Fruit fly (Drosophila melanogaster) whole organism, embryonic: ENCODE results near the gene RabGGTa.

Experiments used
- Blimp-1 ChIP-seq: fragments of 200-800 bp; sonication (Bioruptor generic); optimal IDR thresholded peaks from 3 replicates; lab custom pipeline; 2018; ENCODE audit warnings: missing biosample characterization, missing genetic modification characterization, mild to moderate bottlenecking, moderate library complexity, missing genetic modification reagents
- CG10209 ChIP-seq: fragments of 200-800 bp; sonication (Bioruptor generic); optimal IDR thresholded peaks from 3 replicates; lab custom pipeline; 2017; ENCODE audit warnings: missing biosample characterization, mild to moderate bottlenecking, missing genetic modification characterization, missing genetic modification reagents
- CG10321 ChIP-seq: fragments of 200-800 bp; sonication (Bioruptor generic); IDR thresholded peaks from 2 replicates; pipeline ENCODE4 v1.3.6; 2022; ENCODE audit warnings: missing biosample characterization, missing genetic modification characterization
- CG10543 ChIP-seq: fragments of 200-800 bp; sonication (Bioruptor generic); optimal IDR thresholded peaks from 3 replicates; lab custom pipeline; 2017; ENCODE audit warnings: missing biosample characterization, mild to moderate bottlenecking, missing genetic modification characterization, moderate library complexity
- CG10654 ChIP-seq: fragments of 200-800 bp; sonication (Bioruptor generic); optimal IDR thresholded peaks from 2 replicates; lab custom pipeline; 2016; ENCODE audit warnings: missing biosample characterization, missing genetic modification characterization
- CG10979 ChIP-seq: fragments of 200-800 bp; sonication (Bioruptor generic); optimal IDR thresholded peaks from 2 replicates; lab custom pipeline; 2018; ENCODE audit warnings: missing biosample characterization, mild to moderate bottlenecking, missing genetic modification characterization, moderate library complexity
- CG11504 ChIP-seq: fragments of 200-800 bp; sonication (Bioruptor generic); optimal IDR thresholded peaks from 3 replicates; lab custom pipeline; 2019; ENCODE audit warnings: missing biosample characterization, mild to moderate bottlenecking, missing genetic modification characterization, moderate library complexity
- CG11723 ChIP-seq: fragments of 200-800 bp; sonication (Bioruptor generic); optimal IDR thresholded peaks from 2 replicates; lab custom pipeline; 2017; ENCODE audit warnings: missing biosample characterization, mild to moderate bottlenecking, missing genetic modification characterization
- CG1233 ChIP-seq: fragments of 200-800 bp; sonication (Bioruptor generic); optimal IDR thresholded peaks from 4 replicates; lab custom pipeline; 2018; ENCODE audit warnings: missing biosample characterization, mild to moderate bottlenecking, missing genetic modification characterization
- CG13424 ChIP-seq: fragments of 200-800 bp; sonication (Bioruptor generic); optimal IDR thresholded peaks from 2 replicates; lab custom pipeline; 2019; ENCODE audit warnings: missing biosample characterization, mild to moderate bottlenecking, missing genetic modification characterization, moderate library complexity
- CG15269 ChIP-seq: fragments of 200-800 bp; sonication (Bioruptor generic); optimal IDR thresholded peaks from 2 replicates; lab custom pipeline; 2018; ENCODE audit warnings: missing biosample characterization, mild to moderate bottlenecking, missing genetic modification characterization, moderate library complexity
- CG17186 ChIP-seq: fragments of 200-800 bp; sonication (Bioruptor generic); optimal IDR thresholded peaks from 3 replicates; lab custom pipeline; 2017; ENCODE audit warnings: missing biosample characterization, missing genetic modification reagents, missing genetic modification characterization
- CG1832 ChIP-seq: fragments of 200-800 bp; sonication (Bioruptor generic); optimal IDR thresholded peaks from 2 replicates; lab custom pipeline; 2017; ENCODE audit warnings: missing biosample characterization, mild to moderate bottlenecking, missing genetic modification characterization, inconsistent platforms
- CG2712 ChIP-seq: fragments of 200-800 bp; optimal IDR thresholded peaks from 3 replicates; lab custom pipeline; 2019; ENCODE audit warnings: missing biosample characterization, mild to moderate bottlenecking, missing genetic modification characterization, moderate library complexity
- CG30403 ChIP-seq: fragments of 200-800 bp; sonication (Bioruptor generic); optimal IDR thresholded peaks from 3 replicates; lab custom pipeline; 2016; ENCODE audit warnings: missing biosample characterization, missing genetic modification characterization
- CG43689 ChIP-seq: fragments of 200-800 bp; sonication (Bioruptor generic); IDR thresholded peaks from 2 replicates; pipeline ENCODE4 v1.3.6; 2022; ENCODE audit warnings: missing biosample characterization, missing genetic modification characterization
- CG8944 ChIP-seq: fragments of 200-800 bp; sonication (Bioruptor generic); optimal IDR thresholded peaks from 3 replicates; lab custom pipeline; 2016; ENCODE audit warnings: missing biosample characterization, missing genetic modification characterization
- Dip2 ChIP-seq: fragments of 200-800 bp; sonication (Bioruptor generic); IDR thresholded peaks from 2 replicates; pipeline ENCODE4 v1.3.6; 2022; ENCODE audit warnings: missing biosample characterization, missing genetic modification characterization
- Dip3 ChIP-seq: fragments of 200-800 bp; sonication (Bioruptor generic); optimal IDR thresholded peaks from 3 replicates; lab custom pipeline; 2016; ENCODE audit warnings: missing biosample characterization, missing genetic modification characterization
- E2f1 ChIP-seq: fragments of 200-800 bp; sonication (Bioruptor generic); IDR thresholded peaks from 2 replicates; pipeline ENCODE4 v1.3.6; 2022; ENCODE audit warnings: missing biosample characterization, missing genetic modification characterization
- HmgZ ChIP-seq: fragments of 200-800 bp; sonication (Bioruptor generic); optimal IDR thresholded peaks from 2 replicates; lab custom pipeline; 2018; ENCODE audit warnings: missing biosample characterization, mild to moderate bottlenecking, missing genetic modification characterization
- Hmr ChIP-seq: fragments of 200-800 bp; sonication (Bioruptor generic); optimal IDR thresholded peaks from 3 replicates; lab custom pipeline; 2017; ENCODE audit warnings: mild to moderate bottlenecking, missing biosample characterization, missing genetic modification reagents, missing genetic modification characterization
- Hr39 ChIP-seq: fragments of >200 bp; optimal IDR thresholded peaks from 2 replicates; lab custom pipeline; 2017
- Jarid2 ChIP-seq: fragments of 200-800 bp; sonication (Bioruptor generic); optimal IDR thresholded peaks from 3 replicates; lab custom pipeline; 2017; ENCODE audit warnings: mild to moderate bottlenecking, missing biosample characterization, missing genetic modification reagents, missing genetic modification characterization
- MTF-1 ChIP-seq: fragments of 200-800 bp; sonication (Bioruptor generic); optimal IDR thresholded peaks from 2 replicates; lab custom pipeline; 2018; ENCODE audit warnings: missing biosample characterization, mild to moderate bottlenecking, missing genetic modification characterization, borderline replicate concordance
- Med ChIP-seq: fragments of 200-800 bp; sonication (Bioruptor generic); peaks from one replicate; lab custom pipeline; 2016; ENCODE audit warnings: missing biosample characterization, missing genetic modification characterization, mild to moderate bottlenecking, inconsistent platforms, moderate library complexity
- Neu2 ChIP-seq: fragments of 200-800 bp; sonication (Bioruptor generic); optimal IDR thresholded peaks from 3 replicates; lab custom pipeline; 2016; ENCODE audit warnings: missing biosample characterization, missing genetic modification characterization, borderline replicate concordance
- PHDP ChIP-seq: fragments of 200-800 bp; sonication (Bioruptor generic); optimal IDR thresholded peaks from 3 replicates; lab custom pipeline; 2018; ENCODE audit warnings: missing biosample characterization, mild to moderate bottlenecking, missing genetic modification characterization, moderate library complexity
- Scr ChIP-seq: fragments of 200-800 bp; sonication (Bioruptor generic); IDR thresholded peaks from 2 replicates; pipeline ENCODE4 v1.3.6; 2022; ENCODE audit warnings: missing biosample characterization, missing genetic modification characterization; ENCODE audit not compliant: partially characterized antibody
- Sox102F ChIP-seq: fragments of 200-800 bp; sonication (Bioruptor generic); optimal IDR thresholded peaks from 2 replicates; lab custom pipeline; 2018; ENCODE audit warnings: missing biosample characterization, mild to moderate bottlenecking, missing genetic modification characterization, moderate library complexity
- Spps ChIP-seq: fragments of 200-800 bp; sonication (Bioruptor generic); optimal IDR thresholded peaks from 2 replicates; lab custom pipeline; 2018; ENCODE audit warnings: missing biosample characterization, mild to moderate bottlenecking, missing genetic modification characterization
- amos ChIP-seq: fragments of 200-800 bp; sonication (Bioruptor generic); IDR thresholded peaks from 2 replicates; pipeline ENCODE4 v1.3.6; 2022; ENCODE audit warnings: missing biosample characterization, missing genetic modification characterization; ENCODE audit not compliant: partially characterized antibody
- ara ChIP-seq: fragments of 200-800 bp; sonication (Bioruptor generic); IDR thresholded peaks from 2 replicates; pipeline ENCODE4 v1.3.6; 2022; ENCODE audit warnings: missing biosample characterization, missing genetic modification characterization
- bigmax ChIP-seq: fragments of 200-800 bp; sonication (Bioruptor generic); optimal IDR thresholded peaks from 2 replicates; lab custom pipeline; 2018; ENCODE audit warnings: missing biosample characterization, mild to moderate bottlenecking, missing genetic modification characterization
- cas ChIP-seq: fragments of 200-800 bp; sonication (Bioruptor generic); IDR thresholded peaks from 2 replicates; pipeline ENCODE4 v1.3.6; 2022; ENCODE audit warnings: missing biosample characterization, missing genetic modification characterization
- cg ChIP-seq: fragments of 200-800 bp; sonication (Bioruptor generic); optimal IDR thresholded peaks from 3 replicates; lab custom pipeline; 2019; ENCODE audit warnings: missing biosample characterization, mild to moderate bottlenecking, missing genetic modification characterization, moderate library complexity
- chif ChIP-seq, 2 experiments: fragments of 200-800 bp; sonication (Bioruptor generic); optimal IDR thresholded peaks; 3 replicates each; lab custom pipeline; 2016; ENCODE audit warnings: missing biosample characterization in 2 of 2, missing genetic modification characterization in 2 of 2
- chm ChIP-seq: fragments of 200-800 bp; sonication (Bioruptor generic); IDR thresholded peaks from 2 replicates; pipeline ENCODE4 v1.3.6; 2022; ENCODE audit warnings: missing biosample characterization, missing genetic modification characterization
- danr ChIP-seq: fragments of 200-800 bp; sonication (Bioruptor generic); IDR thresholded peaks from 2 replicates; pipeline ENCODE4 v1.3.6; 2022; ENCODE audit warnings: missing biosample characterization, missing genetic modification characterization
- eyg ChIP-seq: fragments of 200-800 bp; sonication (Bioruptor generic); optimal IDR thresholded peaks from 3 replicates; lab custom pipeline; 2016; ENCODE audit warnings: missing biosample characterization, missing genetic modification characterization
- gt ChIP-seq: fragments of 200-800 bp; sonication (Bioruptor generic); IDR thresholded peaks from 2 replicates; pipeline ENCODE4 v1.3.6; 2022; ENCODE audit warnings: missing biosample characterization, missing genetic modification characterization
- h ChIP-seq: fragments of >200 bp; optimal IDR thresholded peaks from 2 replicates; lab custom pipeline; 2017
- pan ChIP-seq, 4 experiments: fragments of >200 bp in 3 of 4; fragments of 200-800 bp in 1 of 4; sonication (Bioruptor generic) in 1 of 4; optimal IDR thresholded peaks in 3 of 4; IDR thresholded peaks in 1 of 4; 2 replicates each; pipeline versions ENCODE4 v1.3.6 to Lab custom; 2017 to 2022; ENCODE audit warnings: missing biosample characterization in 2 of 4, missing genetic modification characterization in 2 of 4, mixed read lengths in 1 of 4
- psq ChIP-seq: fragments of 200-800 bp; sonication (Bioruptor generic); optimal IDR thresholded peaks from 2 replicates; lab custom pipeline; 2017; ENCODE audit warnings: missing biosample characterization, missing genetic modification characterization
- row ChIP-seq: fragments of 200-800 bp; sonication (Bioruptor generic); IDR thresholded peaks from 3 replicates; pipeline ENCODE4 v1.3.6; 2022; ENCODE audit warnings: missing biosample characterization, missing genetic modification characterization
- slbo ChIP-seq: fragments of 200-800 bp; sonication (Bioruptor generic); IDR thresholded peaks from 2 replicates; pipeline ENCODE4 v1.3.6; 2022; ENCODE audit warnings: missing biosample characterization, missing genetic modification characterization
- ssp ChIP-seq: fragments of 200-800 bp; sonication (Bioruptor generic); IDR thresholded peaks from 2 replicates; pipeline ENCODE4 v1.3.6; 2022; ENCODE audit warnings: missing biosample characterization, missing genetic modification characterization
- tx ChIP-seq: fragments of 200-800 bp; sonication (Bioruptor generic); optimal IDR thresholded peaks from 2 replicates; lab custom pipeline; 2016; ENCODE audit warnings: missing biosample characterization, missing genetic modification characterization
- wor ChIP-seq: fragments of 200-800 bp; sonication (Bioruptor generic); IDR thresholded peaks from 2 replicates; pipeline ENCODE4 v1.3.6; 2022; ENCODE audit warnings: missing biosample characterization, missing genetic modification characterization
- zen ChIP-seq: fragments of 200-800 bp; sonication (Bioruptor generic); optimal IDR thresholded peaks from 3 replicates; lab custom pipeline; 2018; ENCODE audit warnings: missing biosample characterization, mild to moderate bottlenecking, missing genetic modification characterization, moderate library complexity

The RabGGTa gene

dm6 chr3R:5100323-5101055, 27.4 kb upstream of the RabGGTa start (continued):
- TF ChIP-seq CG1832 (GFP tag; lab: Kevin White, UChicago) (no peak), CG15269 (peak; percentile 2), CG10654 (GFP tag; lab: Kevin White, UChicago) (no peak), chm (GFP tag; lab: Robert Waterston, UW) (no peak), MTF-1 (GFP tag; lab: Kevin White, UChicago) (no peak), cas (GFP tag; lab: Robert Waterston, UW) (no peak), PHDP (tag; lab: Kevin White, UChicago) (peak; percentile 39), cg (GFP tag; lab: Kevin White, UChicago) (no peak), slbo (GFP tag; lab: Robert Waterston, UW) (no peak), Spps (tag; lab: Kevin White, UChicago) (no peak), danr (GFP tag; lab: Robert Waterston, UW) (no peak), CG10209 (GFP tag; lab: Kevin White, UChicago) (no peak), Scr (GFP tag; lab: Robert Waterston, UW) (no peak), Jarid2 (GFP tag; lab: Kevin White, UChicago) (no peak), CG1233 (GFP tag; lab: Kevin White, UChicago) (no peak), h (lab: Kevin White, UChicago) (no peak), Dip3 (no peak), wor (GFP tag; lab: Robert Waterston, UW) (no peak), Blimp-1 (GFP tag; lab: Kevin White, UChicago) (peak; percentile 55), CG30403 (GFP tag; lab: Kevin White, UChicago) (peak; percentile 15), CG10321 (no peak), Neu2 (no peak), ssp (GFP tag; lab: Robert Waterston, UW) (no peak), Sox102F (GFP tag; lab: Kevin White, UChicago) (peak; percentile 50), row (GFP tag; lab: Robert Waterston, UW) (peak; percentile 57), bigmax (GFP tag; lab: Kevin White, UChicago) (no peak), chif (GFP tag; optimal IDR thresholded peaks at IDR 0.05; lab: Kevin White, UChicago) (no peak), zen (tag; lab: Kevin White, UChicago) (no peak), amos (GFP tag; lab: Robert Waterston, UW) (no peak), CG2712 (tag; lab: Kevin White, UChicago) (peak; percentile 56), pan (optimal IDR thresholded peaks at IDR 0.05; lab: Kevin White, UChicago) (no peak), pan (GFP tag; optimal IDR thresholded peaks at IDR 0.05 in 1 of 2, IDR thresholded peaks at IDR 0.05 in 1 of 2) (no peak), Hr39 (lab: Kevin White, UChicago) (no peak), CG11723 (no peak), Dip2 (GFP tag; lab: Robert Waterston, UW) (no peak), gt (GFP tag; lab: Robert Waterston, UW) (no peak), eyg (GFP tag; lab: Kevin White, UChicago) (no peak), CG11504 (tag; lab: Kevin White, UChicago) (peak; percentile 53), tx (GFP tag; lab: Kevin White, UChicago) (no peak), CG10979 (tag; lab: Kevin White, UChicago) (peak; percentile 40), E2f1 (GFP tag; lab: Robert Waterston, UW) (no peak), ara (peak; percentile 25; the same call in 1 of the 2 replicates), Hmr (GFP tag; lab: Kevin White, UChicago) (peak; percentile 30), CG10543 (GFP tag; lab: Kevin White, UChicago) (no peak), psq (GFP tag; lab: Kevin White, UChicago) (no peak), Med (GFP tag; lab: Kevin White, UChicago) (peak; percentile 26), CG13424 (tag; lab: Kevin White, UChicago) (peak; percentile 6), CG8944 (no peak), CG17186 (no peak), HmgZ (tag; lab: Kevin White, UChicago) (no peak), CG43689 (GFP tag; lab: Robert Waterston, UW) (no peak)
